Fruit fly (Drosophila melanogaster): ENCODE measurements around the gene Exd2.

- no peak for TF ChIP-seq dsf (GFP tag; optimal IDR thresholded peaks at IDR 0.05; ENCODE audit: borderline replicate concordance)
- no peak for TF ChIP-seq fru (GFP tag; optimal IDR thresholded peaks at IDR 0.05)
- TF ChIP-seq h (GFP tag; optimal IDR thresholded peaks at IDR 0.05): no peak
- TF ChIP-seq Dif (GFP tag; optimal IDR thresholded peaks at IDR 0.05; ENCODE audit: partially characterized antibody): no peak
- TF ChIP-seq Dfd (GFP tag; optimal IDR thresholded peaks at IDR 0.05): no peak
- no peak for TF ChIP-seq tai (GFP tag; optimal IDR thresholded peaks at IDR 0.05)
- TF ChIP-seq Abd-B (GFP tag; optimal IDR thresholded peaks at IDR 0.05): no peak
- no peak for TF ChIP-seq OdsH (GFP tag; optimal IDR thresholded peaks at IDR 0.05)
- no peak for TF ChIP-seq pan (optimal IDR thresholded peaks at IDR 0.05)
Measured at dm6 chr3R:11429814-11430213, 5.7 kb downstream of the Exd2 start, which contains the start of gene Dtd.
